Fruit fly (Drosophila melanogaster) S2 (cell line): ENCODE data around the gene CG44437.

Experiments used
- CG8478 ChIP-seq: fragments of >200 bp; optimal IDR thresholded peaks from 2 replicates; lab custom pipeline; 2018
- CTCF ChIP-seq, 2 experiments: fragments of >200 bp; optimal IDR thresholded peaks; 2 replicates each; lab custom pipeline; 2018

DNA sequence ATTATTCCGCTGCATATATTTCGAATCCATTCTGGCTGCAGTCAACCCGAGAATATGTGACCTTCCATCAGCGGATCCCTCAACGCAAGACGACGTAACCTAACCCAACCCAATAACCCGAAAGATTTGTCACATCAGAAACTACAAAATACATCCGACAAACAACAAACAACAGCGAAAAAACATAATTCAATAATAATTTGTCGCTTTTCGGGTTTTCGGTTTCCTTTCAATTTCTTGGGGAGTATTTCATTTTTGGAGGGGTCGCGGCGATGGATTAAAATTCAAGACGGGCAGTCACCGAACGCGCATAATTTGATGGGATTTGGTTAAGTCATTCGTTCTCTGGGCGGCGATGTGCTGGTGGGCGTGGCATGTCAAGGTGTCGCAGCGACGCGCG lies 28.9 kb upstream of the CG44437 start:
- TF ChIP-seq CG8478 (no peak), CTCF (optimal IDR thresholded peaks at IDR 0.05; lab: Kevin White, UChicago) (no peak)
